Fruit fly (Drosophila melanogaster): ENCODE data around the gene CG32407.

CG32407 gene

dm6 chr3L:5881310-5882208 is 40.3 kb upstream of the CG32407 start (continued):
- TF ChIP-seq Jarid2 (GFP tag; optimal IDR thresholded peaks at IDR 0.05) (no peak), dan (GFP tag; IDR thresholded peaks at IDR 0.05) (no peak), Stat92E (GFP tag; optimal IDR thresholded peaks at IDR 0.05) (no peak), gcm (GFP tag; optimal IDR thresholded peaks at IDR 0.05) (no peak), CG8478 (optimal IDR thresholded peaks at IDR 0.05) (peak; percentile 24), ara (GFP tag; IDR thresholded peaks at IDR 0.05) (no peak), CG15514 (GFP tag; optimal IDR thresholded peaks at IDR 0.05) (no peak), Vsx1 (GFP tag; optimal IDR thresholded peaks at IDR 0.05) (no peak), HLHmδ (GFP tag; optimal IDR thresholded peaks at IDR 0.05) (no peak), NFAT (GFP tag; IDR thresholded peaks at IDR 0.05) (no peak), Kr (GFP tag; optimal IDR thresholded peaks at IDR 0.05) (no peak), CG7745 (tag; optimal IDR thresholded peaks at IDR 0.05) (no peak), CG6254 (GFP tag; optimal IDR thresholded peaks at IDR 0.05) (no peak), CG8924 (tag; optimal IDR thresholded peaks at IDR 0.05) (peak; percentile 77), Chrac-16 (GFP tag; optimal IDR thresholded peaks at IDR 0.05) (peak; percentile 56), PHDP (tag; optimal IDR thresholded peaks at IDR 0.05) (no peak), Hey (tag; optimal IDR thresholded peaks at IDR 0.05) (no peak), CG17359 (tag; optimal IDR thresholded peaks at IDR 0.05) (no peak), sim (GFP tag; IDR thresholded peaks at IDR 0.05) (no peak), Max (GFP tag; optimal IDR thresholded peaks at IDR 0.05) (no peak), CG6654 (GFP tag; optimal IDR thresholded peaks at IDR 0.05) (no peak), CG10267 (tag; optimal IDR thresholded peaks at IDR 0.05) (no peak), Dip2 (GFP tag; IDR thresholded peaks at IDR 0.05) (no peak), zen (tag; optimal IDR thresholded peaks at IDR 0.05) (no peak), CG12391 (tag; optimal IDR thresholded peaks at IDR 0.05) (peak; percentile 73), Bdp1 (GFP tag; optimal IDR thresholded peaks at IDR 0.05) (peak; percentile 23), Nf-YB (GFP tag; optimal IDR thresholded peaks at IDR 0.05) (peak; percentile 92), sqz (GFP tag; optimal IDR thresholded peaks at IDR 0.05) (no peak), gem (tag; optimal IDR thresholded peaks at IDR 0.05) (peak; percentile 77), CG18764 (GFP tag; optimal IDR thresholded peaks at IDR 0.05) (no peak), CG10431 (GFP tag; optimal IDR thresholded peaks at IDR 0.05) (no peak), CG11085 (GFP tag; IDR thresholded peaks at IDR 0.05) (no peak), eve (GFP tag; optimal IDR thresholded peaks at IDR 0.05) (no peak), sr (GFP tag; IDR thresholded peaks at IDR 0.05) (no peak), CG15011 (GFP tag; optimal IDR thresholded peaks at IDR 0.05) (no peak), tll (GFP tag; optimal IDR thresholded peaks at IDR 0.05) (no peak), CG8290 (GFP tag; optimal IDR thresholded peaks at IDR 0.05) (no peak), CG8290 (tag; optimal IDR thresholded peaks at IDR 0.05) (no peak), wor (GFP tag; IDR thresholded peaks at IDR 0.05) (peak; percentile 46; the same call in 1 of the 2 replicates), chn (GFP tag; optimal IDR thresholded peaks at IDR 0.05) (peak; percentile 51), CG8281 (tag; optimal IDR thresholded peaks at IDR 0.05) (no peak), CG42726 (GFP tag; IDR thresholded peaks at IDR 0.05; ENCODE audit: partially characterized antibody) (0 out of 2 replicates have a peak, but pooled peaks have one; percentile 22), tgo (GFP tag; IDR thresholded peaks at IDR 0.05) (no peak), Bteb2 (GFP tag; optimal IDR thresholded peaks at IDR 0.05) (peak; percentile 17), Hmr (GFP tag; optimal IDR thresholded peaks at IDR 0.05) (peak; percentile 60), stwl (tag; optimal IDR thresholded peaks at IDR 0.05) (no peak), grn (GFP tag; optimal IDR thresholded peaks at IDR 0.05) (no peak), Hr51 (GFP tag; optimal IDR thresholded peaks at IDR 0.05) (peak; percentile 32 to 70)

Measured in whole organism, embryonic.